Worm (Caenorhabditis elegans) whole organism, mixed stage, embryonic: ENCODE data around the gene sec-22.

Experiments
- M03D4.4 ChIP-seq: sonication (generic microtip); optimal IDR thresholded peaks from 2 replicates; lab custom pipeline; 2017; ENCODE audit warnings: mild to moderate bottlenecking, missing genetic modification characterization, missing compliant biosample characterization
- blmp-1 ChIP-seq: fragments of 150-350 bp; optimal IDR thresholded peaks from 2 replicates; lab custom pipeline; 2014; ENCODE audit warnings: missing biosample characterization, missing genetic modification characterization
- ceh-39 ChIP-seq: fragments of 150-350 bp; optimal IDR thresholded peaks from 2 replicates; lab custom pipeline; 2014; ENCODE audit warnings: missing biosample characterization, missing genetic modification characterization
- ceh-43 ChIP-seq: fragments of 200-800 bp; sonication (Bioruptor generic); optimal IDR thresholded peaks from 2 replicates; lab custom pipeline; 2018; ENCODE audit warnings: mild to moderate bottlenecking, missing genetic modification characterization, moderate library complexity, missing compliant biosample characterization
- ceh-83 ChIP-seq: fragments of 200-800 bp; sonication (Bioruptor generic); optimal IDR thresholded peaks from 2 replicates; lab custom pipeline; 2018; ENCODE audit warnings: mild to moderate bottlenecking, missing genetic modification characterization, missing compliant biosample characterization
- ces-1 ChIP-seq: fragments of 150-350 bp; optimal IDR thresholded peaks from 2 replicates; lab custom pipeline; 2014; ENCODE audit warnings: missing biosample characterization, missing genetic modification reagents, missing genetic modification characterization
- cnd-1 ChIP-seq: fragments of 200-800 bp; sonication (Bioruptor generic); optimal IDR thresholded peaks from 2 replicates; lab custom pipeline; 2018; ENCODE audit warnings: mild to moderate bottlenecking, missing genetic modification characterization, missing compliant biosample characterization
- drap-1 ChIP-seq: fragments of 200-800 bp; sonication (Bioruptor generic); optimal IDR thresholded peaks from 3 replicates; lab custom pipeline; 2018; ENCODE audit warnings: mild to moderate bottlenecking, missing genetic modification characterization, missing compliant biosample characterization
- elt-1 ChIP-seq: sonication (generic microtip); optimal IDR thresholded peaks from 2 replicates; lab custom pipeline; 2017; ENCODE audit warnings: missing genetic modification characterization, mild to moderate bottlenecking, missing compliant biosample characterization, antibody characterized with exemption, moderate library complexity, borderline replicate concordance; ENCODE audit not compliant: insufficient read depth
- elt-3 ChIP-seq: fragments of 150-350 bp; optimal IDR thresholded peaks from 2 replicates; lab custom pipeline; 2014; ENCODE audit warnings: missing biosample characterization, missing genetic modification characterization
- flh-1 ChIP-seq: fragments of 200-800 bp; sonication (Bioruptor generic); optimal IDR thresholded peaks from 2 replicates; lab custom pipeline; 2018; ENCODE audit warnings: mild to moderate bottlenecking, missing genetic modification characterization, moderate library complexity, missing compliant biosample characterization
- ham-2 ChIP-seq: fragments of 200-800 bp; sonication (Bioruptor generic); optimal IDR thresholded peaks from 2 replicates; lab custom pipeline; 2018; ENCODE audit warnings: mild to moderate bottlenecking, missing genetic modification characterization, missing compliant biosample characterization
- hlh-1 ChIP-seq: fragments of 150-350 bp; optimal IDR thresholded peaks from 2 replicates; lab custom pipeline; 2014; ENCODE audit warnings: missing biosample characterization, missing genetic modification reagents, missing genetic modification characterization
- lsy-2 ChIP-seq: fragments of 150-350 bp; optimal IDR thresholded peaks from 2 replicates; lab custom pipeline; 2014; ENCODE audit warnings: missing biosample characterization, missing genetic modification characterization
- mab-5 ChIP-seq: fragments of 150-350 bp; optimal IDR thresholded peaks from 2 replicates; lab custom pipeline; 2014; ENCODE audit warnings: missing biosample characterization, missing genetic modification characterization
- mep-1 ChIP-seq: fragments of 150-350 bp; optimal IDR thresholded peaks from 2 replicates; lab custom pipeline; 2017; ENCODE audit warnings: missing biosample characterization, missing genetic modification reagents, missing genetic modification characterization, inconsistent platforms
- mls-2 ChIP-seq: sonication (generic microtip); optimal IDR thresholded peaks from 2 replicates; lab custom pipeline; 2016; ENCODE audit warnings: mild to moderate bottlenecking, missing genetic modification characterization, moderate library complexity, missing compliant biosample characterization
- nhr-12 ChIP-seq: fragments of 150-350 bp; optimal IDR thresholded peaks from 2 replicates; lab custom pipeline; 2014; ENCODE audit warnings: missing biosample characterization, missing genetic modification characterization
- nhr-237 ChIP-seq: fragments of 150-350 bp; optimal IDR thresholded peaks from 2 replicates; lab custom pipeline; 2014; ENCODE audit warnings: missing biosample characterization, missing genetic modification characterization
- nhr-28 ChIP-seq: fragments of 150-350 bp; optimal IDR thresholded peaks from 2 replicates; lab custom pipeline; 2014; ENCODE audit warnings: missing biosample characterization, missing genetic modification characterization
- pha-4 ChIP-seq: fragments of 150-350 bp; optimal IDR thresholded peaks from 2 replicates; lab custom pipeline; 2018; ENCODE audit warnings: missing biosample characterization, missing genetic modification reagents, missing genetic modification characterization
- sem-2 ChIP-seq: fragments of 200-800 bp; sonication (Bioruptor generic); optimal IDR thresholded peaks from 2 replicates; lab custom pipeline; 2018; ENCODE audit warnings: mild to moderate bottlenecking, missing genetic modification characterization, missing compliant biosample characterization
- sptf-1 ChIP-seq: sonication (generic microtip); optimal IDR thresholded peaks from 2 replicates; lab custom pipeline; 2017; ENCODE audit warnings: mild to moderate bottlenecking, missing genetic modification characterization, moderate library complexity, missing compliant biosample characterization
- tbx-8 ChIP-seq: fragments of 200-800 bp; sonication (Bioruptor generic); optimal IDR thresholded peaks from 2 replicates; lab custom pipeline; 2018; ENCODE audit warnings: mild to moderate bottlenecking, missing genetic modification characterization, moderate library complexity, missing compliant biosample characterization
- unc-120 ChIP-seq: sonication (generic microtip); optimal IDR thresholded peaks from 2 replicates; lab custom pipeline; 2017; ENCODE audit warnings: missing genetic modification characterization, missing compliant biosample characterization; ENCODE audit not compliant: poor library complexity, severe bottlenecking
- unc-39 ChIP-seq: fragments of 150-350 bp; optimal IDR thresholded peaks from 2 replicates; lab custom pipeline; 2014; ENCODE audit warnings: missing biosample characterization, missing genetic modification characterization
- zip-8 ChIP-seq: fragments of 150-350 bp; optimal IDR thresholded peaks from 2 replicates; lab custom pipeline; 2014; ENCODE audit warnings: missing biosample characterization, missing genetic modification characterization
- ztf-11 ChIP-seq: fragments of 150-350 bp; optimal IDR thresholded peaks from 2 replicates; lab custom pipeline; 2014; ENCODE audit warnings: missing biosample characterization, missing genetic modification characterization

The sec-22 gene

DNA sequence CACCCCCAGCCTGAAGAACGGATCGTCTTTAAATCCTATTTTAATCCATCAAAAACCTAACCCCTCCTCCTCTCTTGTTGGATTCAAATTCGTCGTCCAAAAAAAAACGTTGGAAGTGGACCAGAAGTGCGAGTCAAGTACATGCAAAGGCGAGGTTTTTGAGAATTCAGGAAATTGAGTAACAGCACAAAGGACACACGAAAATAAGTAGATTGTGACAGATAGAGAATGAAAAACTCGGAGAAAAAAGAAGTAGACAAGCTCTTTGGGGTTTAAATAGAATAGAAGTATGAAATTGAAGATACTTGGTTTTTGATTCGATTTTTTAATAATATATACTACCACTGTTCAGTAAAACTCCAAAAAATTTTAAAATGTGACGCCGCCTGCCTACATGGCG lies 20.6 kb upstream of the sec-22 start:
- TF ChIP-seq blmp-1 (no peak), mab-5 (no peak), unc-39 (tag; lab: Kevin White, UChicago) (no peak), sem-2 (no peak), sptf-1 (no peak), ces-1 (GFP tag; lab: Kevin White, UChicago) (peak; percentile 73)
- TF ChIP-seq, all 35 proteins: peak for 1

DNA sequence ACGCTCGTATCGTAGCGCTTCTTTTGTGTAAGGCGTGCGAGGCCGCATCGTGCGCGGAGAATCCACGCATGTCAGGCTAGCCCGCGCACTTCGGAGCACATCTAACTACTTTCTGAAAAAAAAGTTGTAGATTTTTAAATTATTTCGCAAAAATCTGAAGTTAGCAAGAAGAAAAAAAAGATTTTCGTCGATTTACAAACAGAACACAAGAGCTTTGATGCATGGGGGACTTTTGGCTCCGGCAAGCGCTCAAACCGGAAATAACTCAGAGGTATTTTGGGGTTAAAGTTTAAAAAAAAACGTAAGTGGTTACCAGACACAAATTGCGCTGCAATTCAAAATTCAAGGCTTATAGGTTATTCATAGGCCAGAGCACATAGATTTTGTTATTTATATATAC lies 17.9 kb upstream of the sec-22 start, which contains the start of the genes F55A4.13 and nlf-1:
Gene F55A4.13, minus strand, starts transcription at position 101 of the 400 bp plus-strand sequence.
Gene nlf-1, minus strand, starts transcription at position 112 of the 400 bp plus-strand sequence.
- no peak for TF ChIP-seq blmp-1
- no peak for TF ChIP-seq elt-3 (tag; lab: Kevin White, UChicago)
- no peak for TF ChIP-seq ceh-39 (tag; lab: Kevin White, UChicago)
- TF ChIP-seq mep-1 (tag; lab: Kevin White, UChicago), result no peak
- TF ChIP-seq ceh-83 (GFP tag; lab: Kevin White, UChicago), result no peak
- no peak for TF ChIP-seq nhr-237 (tag; lab: Kevin White, UChicago)
- no peak for TF ChIP-seq sptf-1
- no peak for TF ChIP-seq ztf-11
- TF ChIP-seq unc-39 (tag; lab: Kevin White, UChicago), result no peak
- no peak for TF ChIP-seq ham-2 (GFP tag; lab: Kevin White, UChicago)
- no peak for TF ChIP-seq mab-5
- TF ChIP-seq flh-1 (GFP tag; lab: Kevin White, UChicago), result no peak
- no peak for TF ChIP-seq tbx-8 (GFP tag; lab: Kevin White, UChicago)
- no peak for TF ChIP-seq lsy-2 (tag; lab: Kevin White, UChicago)
- no peak for TF ChIP-seq elt-1
- TF ChIP-seq hlh-1 (tag; lab: Kevin White, UChicago), result no peak
- TF ChIP-seq nhr-28 (tag; lab: Kevin White, UChicago), result no peak
- TF ChIP-seq mls-2 (tag; lab: Kevin White, UChicago), result no peak

ce11 chrX:1018586-1018985 lies 16.8 kb upstream of the sec-22 start:
- peak; percentile 99 for TF ChIP-seq ces-1 (GFP tag; lab: Kevin White, UChicago)
- peak; percentile 12 for TF ChIP-seq M03D4.4 (tag; lab: Kevin White, UChicago)
- peak; percentile 2 for TF ChIP-seq nhr-237 (tag; lab: Kevin White, UChicago)
- peak; percentile 40 for TF ChIP-seq mls-2 (tag; lab: Kevin White, UChicago)
- no peak for TF ChIP-seq ceh-43 (GFP tag; lab: Kevin White, UChicago)
- TF ChIP-seq, all 35 proteins: peak for 4

DNA sequence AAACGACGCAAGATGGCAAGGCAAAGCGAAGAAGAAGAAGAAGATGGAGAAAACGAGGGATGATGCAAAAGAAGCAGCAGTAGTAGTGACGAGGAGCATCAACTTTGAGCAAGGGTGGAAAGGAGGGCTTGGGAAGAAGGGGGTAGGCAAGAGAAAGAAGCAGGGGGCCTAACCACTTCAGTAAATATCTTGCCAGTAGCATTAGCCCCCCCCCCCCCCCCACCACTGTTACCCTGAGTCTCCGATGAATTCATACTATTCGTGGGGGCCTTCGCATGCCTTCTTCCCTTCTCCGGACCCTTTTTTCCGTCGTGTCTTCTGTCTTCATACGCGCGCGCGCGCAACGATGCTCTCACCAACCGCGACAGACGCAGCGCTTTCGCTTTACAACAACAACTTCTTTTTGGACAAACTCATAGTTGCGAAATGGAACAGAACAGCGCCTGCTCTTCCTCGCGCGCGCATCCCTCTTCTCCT lies 13.5 kb upstream of the sec-22 start:
- TF ChIP-seq nhr-237 (tag; lab: Kevin White, UChicago) (no peak), ham-2 (GFP tag; lab: Kevin White, UChicago) (peak; percentile 49), drap-1 (GFP tag; lab: Kevin White, UChicago) (peak; percentile 25), mls-2 (tag; lab: Kevin White, UChicago) (peak; percentile 75), ces-1 (GFP tag; lab: Kevin White, UChicago) (peak; percentile 62), cnd-1 (tag; lab: Kevin White, UChicago) (peak; percentile 58), sptf-1 (peak; percentile 13), nhr-28 (tag; lab: Kevin White, UChicago) (no peak), hlh-1 (tag; lab: Kevin White, UChicago) (peak; percentile 21), unc-39 (tag; lab: Kevin White, UChicago) (no peak), unc-120 (peak; percentile 25), mab-5 (no peak), M03D4.4 (tag; lab: Kevin White, UChicago) (peak; percentile 43)

- TF ChIP-seq drap-1 (GFP tag; lab: Kevin White, UChicago) (no peak), pha-4 (tag; lab: Kevin White, UChicago) (no peak)
These were observed 10.3 kb upstream of the sec-22 start, which contains the start of gene F55A4.3 for ce11 chrX:1025010-1025409. F55A4.3 (minus strand) TSS chrX:1025110.

DNA sequence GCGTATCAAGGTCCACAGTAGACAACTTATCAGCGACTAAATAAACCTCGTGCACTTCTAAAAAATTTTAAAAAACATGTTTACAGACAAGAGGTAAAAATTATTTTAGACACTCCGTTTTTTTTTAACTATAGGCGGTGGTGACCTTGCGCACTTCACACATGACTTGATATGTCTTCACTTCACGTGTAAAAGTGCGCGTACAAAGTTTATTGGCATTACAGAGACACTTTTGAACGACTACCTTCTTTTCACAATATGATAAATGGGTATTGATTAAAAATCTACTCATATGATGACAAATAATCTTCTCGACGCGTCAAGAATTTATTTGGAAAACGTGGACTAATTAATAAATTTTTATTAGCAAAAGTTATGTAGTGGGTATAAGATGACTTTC lies 8.6 kb upstream of the sec-22 start:
- no peak for TF ChIP-seq ztf-11
- no peak for TF ChIP-seq nhr-237 (tag; lab: Kevin White, UChicago)

ce11 chrX:1027370-1027769 lies 8.0 kb upstream of the sec-22 start:
- TF ChIP-seq zip-8 (tag; lab: Kevin White, UChicago) (no peak), ceh-43 (GFP tag; lab: Kevin White, UChicago) (no peak), sem-2 (no peak), unc-39 (tag; lab: Kevin White, UChicago) (no peak), nhr-12 (tag; lab: Kevin White, UChicago) (no peak)
